Worm (Caenorhabditis elegans): ENCODE measurements around the gene lit-1.

- TF ChIP-seq ama-1 (optimal IDR thresholded peaks at IDR 0.05): no peak
- TF ChIP-seq pqm-1 (tag; optimal IDR thresholded peaks at IDR 0.05): no peak
- TF ChIP-seq tbx-2 (tag; optimal IDR thresholded peaks at IDR 0.05): no peak
- TF ChIP-seq nhr-11 (tag; optimal IDR thresholded peaks at IDR 0.05): no peak
- TF ChIP-seq nfya-1 (tag; optimal IDR thresholded peaks at IDR 0.05): peak; percentile 57
- no peak for TF ChIP-seq rnt-1 (tag; optimal IDR thresholded peaks at IDR 0.05)
These were observed 69.4 kb downstream of the lit-1 start, which contains the start of the genes cyk-4 and pdr-1 for ce11 chrIII:13771145-13771544.
